Worm (Caenorhabditis elegans) whole organism, L3 larva: ENCODE measurements around the gene W07G1.1.

Source experiments
- R02D3.7 ChIP-seq: fragments of 150-350 bp; optimal IDR thresholded peaks from 2 replicates; lab custom pipeline; 2014; ENCODE audit warnings: missing biosample characterization, missing genetic modification characterization
- nhr-237 ChIP-seq: fragments of 150-350 bp; optimal IDR thresholded peaks from 2 replicates; lab custom pipeline; 2014; ENCODE audit warnings: missing biosample characterization, missing genetic modification characterization
- snpc-4 ChIP-seq: fragments of 150-350 bp; optimal IDR thresholded peaks from 2 replicates; lab custom pipeline; 2014; ENCODE audit warnings: missing biosample characterization, missing genetic modification characterization

DNA sequence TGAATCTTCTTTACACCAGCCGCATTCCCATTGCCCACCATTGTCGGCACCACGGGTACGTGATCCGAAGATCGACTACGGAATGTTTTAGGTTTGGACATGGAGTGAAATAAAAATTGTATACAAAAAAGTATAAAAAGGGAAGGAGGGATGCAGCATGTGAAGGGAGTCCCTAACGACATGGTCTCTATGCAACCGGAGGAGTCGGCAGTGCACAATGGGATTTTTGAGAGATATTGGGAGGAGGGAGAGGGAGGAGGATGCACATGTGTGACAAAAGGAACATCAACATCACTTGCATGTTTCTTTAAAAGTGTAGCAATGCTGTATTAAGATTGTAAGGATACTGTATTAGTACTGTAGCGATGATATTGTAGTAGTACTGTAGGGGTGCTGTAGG, at the start of gene W07G1.1:
- TF ChIP-seq nhr-237 (tag; lab: Kevin White, UChicago) (no peak), R02D3.7 (tag; lab: Kevin White, UChicago) (no peak), snpc-4 (tag; lab: Kevin White, UChicago) (no peak)
